Fruit fly (Drosophila melanogaster) whole organism, embryonic: Measurements from ENCODE around the gene phol.

Experiments used
- CG13894 ChIP-seq: fragments of 200-800 bp; sonication (Bioruptor generic); optimal IDR thresholded peaks from 3 replicates; lab custom pipeline; 2018; ENCODE audit warnings: missing biosample characterization, mild to moderate bottlenecking, missing genetic modification characterization, moderate library complexity
- CG14014 ChIP-seq: fragments of 200-800 bp; sonication (Bioruptor generic); IDR thresholded peaks from 2 replicates; pipeline ENCODE4 v1.3.6; 2022; ENCODE audit warnings: missing biosample characterization, missing genetic modification characterization
- CG15011 ChIP-seq: fragments of 200-800 bp; sonication (Bioruptor generic); optimal IDR thresholded peaks from 3 replicates; lab custom pipeline; 2018; ENCODE audit warnings: missing biosample characterization, mild to moderate bottlenecking, missing genetic modification characterization
- CG15479 ChIP-seq: fragments of 200-800 bp; sonication (Bioruptor generic); optimal IDR thresholded peaks from 3 replicates; lab custom pipeline; 2019; ENCODE audit warnings: missing biosample characterization, mild to moderate bottlenecking, missing genetic modification characterization, moderate library complexity
- CG17612 ChIP-seq: fragments of 200-800 bp; sonication (Bioruptor generic); IDR thresholded peaks from 2 replicates; pipeline ENCODE4 v1.3.6; 2022; ENCODE audit warnings: missing biosample characterization, missing genetic modification characterization
- CG18262 ChIP-seq: fragments of 200-800 bp; optimal IDR thresholded peaks from 3 replicates; lab custom pipeline; 2019; ENCODE audit warnings: missing biosample characterization, mild to moderate bottlenecking, missing genetic modification characterization, moderate library complexity
- CG2120 ChIP-seq: fragments of 200-800 bp; sonication (Bioruptor generic); optimal IDR thresholded peaks from 3 replicates; lab custom pipeline; 2016; ENCODE audit warnings: missing biosample characterization, missing genetic modification characterization
- CG5953 ChIP-seq: fragments of 200-800 bp; sonication (Bioruptor generic); IDR thresholded peaks from 2 replicates; pipeline ENCODE4 v1.3.6; 2022; ENCODE audit warnings: missing biosample characterization, missing genetic modification characterization
- CG7556 ChIP-seq: fragments of 200-800 bp; sonication (Bioruptor generic); optimal IDR thresholded peaks from 2 replicates; lab custom pipeline; 2017; ENCODE audit warnings: missing biosample characterization, mild to moderate bottlenecking, missing genetic modification characterization
- CG8478 ChIP-seq: fragments of >200 bp; optimal IDR thresholded peaks from 2 replicates; lab custom pipeline; 2018
- CG9876 ChIP-seq: fragments of 200-800 bp; sonication (Bioruptor generic); optimal IDR thresholded peaks from 2 replicates; lab custom pipeline; 2016; ENCODE audit warnings: missing biosample characterization, missing genetic modification characterization
- CG9932 ChIP-seq: fragments of 200-800 bp; sonication (Bioruptor generic); IDR thresholded peaks from 2 replicates; pipeline ENCODE4 v1.3.6; 2022; ENCODE audit warnings: missing biosample characterization, missing genetic modification characterization
- CHES-1-like ChIP-seq: fragments of 200-800 bp; sonication (Bioruptor generic); optimal IDR thresholded peaks from 2 replicates; lab custom pipeline; 2016; ENCODE audit warnings: missing biosample characterization, missing genetic modification characterization
- CoRest ChIP-seq: fragments of 200-800 bp; sonication (Bioruptor generic); optimal IDR thresholded peaks from 3 replicates; lab custom pipeline; 2018; ENCODE audit warnings: missing biosample characterization, mild to moderate bottlenecking, missing genetic modification characterization, moderate library complexity
- D19B ChIP-seq: fragments of 200-800 bp; sonication (Bioruptor generic); optimal IDR thresholded peaks from 2 replicates; lab custom pipeline; 2017; ENCODE audit warnings: missing biosample characterization, mild to moderate bottlenecking, missing genetic modification characterization
- Dip3 ChIP-seq: fragments of 200-800 bp; sonication (Bioruptor generic); optimal IDR thresholded peaks from 3 replicates; lab custom pipeline; 2016; ENCODE audit warnings: missing biosample characterization, missing genetic modification characterization
- Doc2 ChIP-seq: fragments of 200-800 bp; sonication (Bioruptor generic); IDR thresholded peaks from 2 replicates; pipeline ENCODE4 v1.3.6; 2022; ENCODE audit warnings: missing biosample characterization, missing genetic modification characterization
- H2.0 ChIP-seq: fragments of 200-800 bp; sonication (Bioruptor generic); IDR thresholded peaks from 2 replicates; pipeline ENCODE4 v1.3.6; 2022; ENCODE audit warnings: missing biosample characterization, missing genetic modification characterization
- HLH4C ChIP-seq: fragments of 200-800 bp; sonication (Bioruptor generic); IDR thresholded peaks from 3 replicates; pipeline ENCODE4 v1.3.6; 2022; ENCODE audit warnings: missing biosample characterization, missing genetic modification characterization; ENCODE audit not compliant: partially characterized antibody
- HLHmδ ChIP-seq: fragments of 200-800 bp; sonication (Bioruptor generic); optimal IDR thresholded peaks from 2 replicates; lab custom pipeline; 2018; ENCODE audit warnings: missing biosample characterization, mild to moderate bottlenecking, missing genetic modification characterization, moderate library complexity
- HmgD ChIP-seq: fragments of 200-800 bp; sonication (Bioruptor generic); optimal IDR thresholded peaks from 3 replicates; lab custom pipeline; 2016; ENCODE audit warnings: missing biosample characterization, missing genetic modification characterization
- Jarid2 ChIP-seq: fragments of 200-800 bp; sonication (Bioruptor generic); optimal IDR thresholded peaks from 3 replicates; lab custom pipeline; 2017; ENCODE audit warnings: mild to moderate bottlenecking, missing biosample characterization, missing genetic modification reagents, missing genetic modification characterization
- Pdp1 ChIP-seq, 2 experiments: fragments of 200-800 bp; sonication (Bioruptor generic); optimal IDR thresholded peaks; 3 replicates each; lab custom pipeline; 2016; ENCODE audit warnings: missing biosample characterization in 2 of 2, missing genetic modification characterization in 2 of 2, mild to moderate bottlenecking in 1 of 2, moderate library complexity in 1 of 2
- Spps ChIP-seq: fragments of 200-800 bp; sonication (Bioruptor generic); optimal IDR thresholded peaks from 2 replicates; lab custom pipeline; 2018; ENCODE audit warnings: missing biosample characterization, mild to moderate bottlenecking, missing genetic modification characterization
- Sry-β ChIP-seq: fragments of 200-800 bp; sonication (Bioruptor generic); optimal IDR thresholded peaks from 2 replicates; lab custom pipeline; 2018; ENCODE audit warnings: missing biosample characterization, mild to moderate bottlenecking, missing genetic modification characterization, moderate library complexity
- Sry-δ ChIP-seq: fragments of 200-800 bp; sonication (Bioruptor generic); optimal IDR thresholded peaks from 2 replicates; lab custom pipeline; 2016; ENCODE audit warnings: missing biosample characterization, missing genetic modification characterization
- Stat92E ChIP-seq, 3 experiments: fragments of >200 bp in 2 of 3; fragments of 200-800 bp in 1 of 3; sonication (Bioruptor generic) in 1 of 3; optimal IDR thresholded peaks; 2 replicates each; lab custom pipeline; 2017 to 2019; ENCODE audit warnings: missing biosample characterization in 3 of 3, missing genetic modification characterization in 3 of 3, mild to moderate bottlenecking in 1 of 3, moderate library complexity in 1 of 3
- abd-A ChIP-seq: fragments of 200-800 bp; sonication (Bioruptor generic); optimal IDR thresholded peaks from 3 replicates; lab custom pipeline; 2019; ENCODE audit warnings: missing biosample characterization, mild to moderate bottlenecking, missing genetic modification characterization, moderate library complexity
- ap ChIP-seq: fragments of 200-800 bp; sonication (Bioruptor generic); IDR thresholded peaks from 2 replicates; pipeline ENCODE4 v1.3.6; 2022; ENCODE audit warnings: missing biosample characterization, missing genetic modification characterization
- ato ChIP-seq: fragments of 200-800 bp; sonication (Bioruptor generic); IDR thresholded peaks from 2 replicates; pipeline ENCODE4 v1.3.6; 2022; ENCODE audit warnings: missing biosample characterization, missing genetic modification characterization; ENCODE audit not compliant: partially characterized antibody
- chinmo ChIP-seq: fragments of 200-800 bp; sonication (Bioruptor generic); IDR thresholded peaks from 4 replicates; pipeline ENCODE4 v1.3.6; 2022; ENCODE audit warnings: missing biosample characterization, missing genetic modification characterization; ENCODE audit not compliant: partially characterized antibody
- disco-r ChIP-seq: fragments of 200-800 bp; sonication (Bioruptor generic); optimal IDR thresholded peaks from 2 replicates; lab custom pipeline; 2016; ENCODE audit warnings: missing biosample characterization, missing genetic modification characterization
- dmrt99B ChIP-seq: fragments of 200-800 bp; sonication (Bioruptor generic); optimal IDR thresholded peaks from 2 replicates; lab custom pipeline; 2018; ENCODE audit warnings: missing biosample characterization, mild to moderate bottlenecking, missing genetic modification characterization, moderate library complexity
- fd64A ChIP-seq: fragments of 200-800 bp; sonication (Bioruptor generic); optimal IDR thresholded peaks from 3 replicates; lab custom pipeline; 2018; ENCODE audit warnings: missing biosample characterization, mild to moderate bottlenecking, missing genetic modification characterization
- ftz-f1 ChIP-seq: fragments of 200-800 bp; sonication (Bioruptor generic); optimal IDR thresholded peaks from 2 replicates; lab custom pipeline; 2016; ENCODE audit warnings: missing biosample characterization, missing genetic modification characterization
- gfzf ChIP-seq: fragments of 200-800 bp; sonication (Bioruptor generic); optimal IDR thresholded peaks from 2 replicates; lab custom pipeline; 2016; ENCODE audit warnings: missing biosample characterization, mild to moderate bottlenecking, missing genetic modification characterization, moderate library complexity
- hkb ChIP-seq, 2 experiments: fragments of 200-800 bp in 1 of 2; fragments of >200 bp in 1 of 2; sonication (Bioruptor generic) in 1 of 2; IDR thresholded peaks in 1 of 2; optimal IDR thresholded peaks in 1 of 2; 2 replicates each; pipeline versions ENCODE4 v1.3.6 to Lab custom; 2017 to 2022; ENCODE audit warnings: missing biosample characterization in 1 of 2, missing genetic modification characterization in 1 of 2
- jigr1 ChIP-seq: fragments of 200-800 bp; sonication (Bioruptor generic); IDR thresholded peaks from 3 replicates; pipeline ENCODE4 v1.3.6; 2022; ENCODE audit warnings: missing biosample characterization, missing genetic modification characterization
- nom ChIP-seq: fragments of 200-800 bp; sonication (Bioruptor generic); optimal IDR thresholded peaks from 2 replicates; lab custom pipeline; 2017; ENCODE audit warnings: missing biosample characterization, missing genetic modification characterization, mild to moderate bottlenecking, moderate library complexity, missing genetic modification reagents
- pros ChIP-seq: fragments of 200-800 bp; sonication (Bioruptor generic); optimal IDR thresholded peaks from 3 replicates; lab custom pipeline; 2019; ENCODE audit warnings: missing biosample characterization, mild to moderate bottlenecking, missing genetic modification characterization, moderate library complexity
- scrt ChIP-seq: fragments of 200-800 bp; sonication (Bioruptor generic); optimal IDR thresholded peaks from 2 replicates; lab custom pipeline; 2018; ENCODE audit warnings: missing biosample characterization, mild to moderate bottlenecking, missing genetic modification characterization, moderate library complexity
- sd ChIP-seq: fragments of 200-800 bp; sonication (Bioruptor generic); optimal IDR thresholded peaks from 3 replicates; lab custom pipeline; 2018; ENCODE audit warnings: missing biosample characterization, mild to moderate bottlenecking, missing genetic modification characterization, moderate library complexity
- sob ChIP-seq: fragments of 200-800 bp; sonication (Bioruptor generic); IDR thresholded peaks from 2 replicates; pipeline ENCODE4 v1.3.6; 2022; ENCODE audit warnings: missing biosample characterization, missing genetic modification characterization
- tgo ChIP-seq: fragments of 200-800 bp; sonication (Bioruptor generic); IDR thresholded peaks from 3 replicates; pipeline ENCODE4 v1.3.6; 2022; ENCODE audit warnings: missing biosample characterization, missing genetic modification characterization
- ttk ChIP-seq: fragments of 200-800 bp; sonication (Bioruptor generic); IDR thresholded peaks from 2 replicates; pipeline ENCODE4 v2.1.2; 2022; ENCODE audit warnings: missing biosample characterization, missing genetic modification characterization
- unpg ChIP-seq: fragments of 200-800 bp; sonication (Bioruptor generic); optimal IDR thresholded peaks from 3 replicates; lab custom pipeline; 2018; ENCODE audit warnings: missing biosample characterization, mild to moderate bottlenecking, missing genetic modification characterization, moderate library complexity
- vfl ChIP-seq: fragments of 200-800 bp; sonication (Bioruptor generic); optimal IDR thresholded peaks from 2 replicates; lab custom pipeline; 2016; ENCODE audit warnings: missing biosample characterization, missing genetic modification characterization
- zen ChIP-seq: fragments of 200-800 bp; sonication (Bioruptor generic); optimal IDR thresholded peaks from 3 replicates; lab custom pipeline; 2018; ENCODE audit warnings: missing biosample characterization, mild to moderate bottlenecking, missing genetic modification characterization, moderate library complexity

phol gene

DNA sequence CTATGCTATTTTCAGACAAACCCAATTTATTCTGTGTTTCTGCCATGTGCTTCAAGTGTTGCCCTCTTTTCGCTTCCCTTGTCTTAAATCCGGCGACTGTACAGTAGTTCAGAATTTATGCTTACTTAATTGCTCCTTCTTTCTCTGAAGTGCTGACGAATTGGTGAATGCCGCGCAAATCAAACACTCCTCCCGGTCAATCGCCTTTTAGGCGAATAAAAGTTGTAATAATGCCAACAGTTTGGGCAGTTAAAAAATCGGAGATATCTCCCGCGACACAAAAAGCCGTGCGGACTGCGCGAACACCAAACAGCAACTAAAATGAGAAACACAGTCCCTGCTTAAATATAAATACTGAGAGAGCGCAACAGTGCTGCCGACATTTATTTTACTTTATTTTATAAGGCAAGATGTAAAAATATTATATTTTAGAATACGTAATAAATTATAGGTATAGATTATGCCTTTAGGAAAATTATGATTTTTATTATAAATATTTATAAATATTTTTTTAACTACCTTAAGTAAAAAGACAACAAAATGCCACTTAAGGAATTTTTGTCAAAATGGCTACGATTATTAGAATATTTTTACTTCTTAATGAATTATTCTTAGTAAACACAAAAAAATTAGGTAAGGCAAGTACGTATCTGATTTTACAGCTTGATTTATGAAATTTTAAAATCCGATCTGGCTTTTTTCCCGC is 49.1 kb upstream of the phol start, which contains the start of gene path (continued):
- TF ChIP-seq disco-r (GFP tag; lab: Kevin White, UChicago): no peak
- TF ChIP-seq CG13894: peak; percentile 51
- no peak for TF ChIP-seq pros (GFP tag; lab: Kevin White, UChicago)
- TF ChIP-seq HLH4C (GFP tag; lab: Robert Waterston, UW): no peak; the same call in 2 of the 3 replicates
- TF ChIP-seq ato (GFP tag; lab: Robert Waterston, UW): no peak
- peak; percentile 94 for TF ChIP-seq Sry-β
- peak; percentile 31 for TF ChIP-seq HLHmδ (GFP tag; lab: Kevin White, UChicago)
- peak; percentile 45 for TF ChIP-seq scrt
- TF ChIP-seq abd-A: peak; percentile 65
- TF ChIP-seq zen (tag; lab: Kevin White, UChicago): no peak
- TF ChIP-seq CG9876 (GFP tag; lab: Kevin White, UChicago): no peak
- TF ChIP-seq CG7556 (GFP tag; lab: Kevin White, UChicago): peak; percentile 54
- TF ChIP-seq Stat92E (GFP tag; optimal IDR thresholded peaks at IDR 0.05; lab: Kevin White, UChicago): peak in 1 of 3 experiments; percentile 30
- peak; percentile 42 for TF ChIP-seq tgo (GFP tag; lab: Robert Waterston, UW)
- TF ChIP-seq HmgD (GFP tag; lab: Kevin White, UChicago): no peak
- TF ChIP-seq CG9932: no peak
- peak; percentile 100 for TF ChIP-seq Jarid2 (GFP tag; lab: Kevin White, UChicago)
- TF ChIP-seq unpg (GFP tag; lab: Kevin White, UChicago): peak; percentile 8
- TF ChIP-seq CG15011 (GFP tag; lab: Kevin White, UChicago): no peak
- TF ChIP-seq CG5953: no peak
- peak; percentile 19 for TF ChIP-seq CoRest (tag; lab: Kevin White, UChicago)
- TF ChIP-seq Spps (tag; lab: Kevin White, UChicago): peak; percentile 59
- no peak for TF ChIP-seq vfl (GFP tag; lab: Kevin White, UChicago)
- no peak for TF ChIP-seq hkb (optimal IDR thresholded peaks at IDR 0.05; lab: Kevin White, UChicago)
- TF ChIP-seq hkb (GFP tag; IDR thresholded peaks at IDR 0.05; lab: Robert Waterston, UW): no peak
- TF ChIP-seq Doc2 (GFP tag; lab: Robert Waterston, UW): no peak
- TF ChIP-seq nom (GFP tag; lab: Kevin White, UChicago): peak; percentile 19
- no peak for TF ChIP-seq fd64A (GFP tag; lab: Kevin White, UChicago)
- 0 out of 2 replicates have a peak, but pooled peaks have one; percentile 24 for TF ChIP-seq sob (GFP tag; lab: Robert Waterston, UW)
- peak; percentile 1 for TF ChIP-seq sd (tag; lab: Kevin White, UChicago)
- TF ChIP-seq D19B: no peak
- no peak for TF ChIP-seq jigr1 (GFP tag; lab: Robert Waterston, UW)
- TF ChIP-seq CG8478: no peak
- no peak for TF ChIP-seq CHES-1-like (GFP tag; lab: Kevin White, UChicago)
- no peak for TF ChIP-seq H2.0
- peak; percentile 64 for TF ChIP-seq dmrt99B (tag; lab: Kevin White, UChicago)
- peak; percentile 17; the same call in 1 of the 2 replicates for TF ChIP-seq CG14014 (GFP tag; lab: Robert Waterston, UW)
- peak; percentile 56; the same call in 2 of the 4 replicates for TF ChIP-seq chinmo (GFP tag; lab: Robert Waterston, UW)
- TF ChIP-seq CG15479 (GFP tag; lab: Kevin White, UChicago): no peak
- no peak for TF ChIP-seq gfzf (GFP tag; lab: Kevin White, UChicago)
- TF ChIP-seq CG2120 (GFP tag; lab: Kevin White, UChicago): peak; percentile 14
- no peak for TF ChIP-seq ttk (GFP tag; lab: Robert Waterston, UW)
- TF ChIP-seq Dip3 (GFP tag; lab: Kevin White, UChicago): no peak
- TF ChIP-seq CG17612 (GFP tag; lab: Robert Waterston, UW): no peak
- no peak for TF ChIP-seq Sry-δ (GFP tag; lab: Kevin White, UChicago)
- TF ChIP-seq CG18262 (tag; lab: Kevin White, UChicago): peak; percentile 83
- TF ChIP-seq Pdp1 (GFP tag; optimal IDR thresholded peaks at IDR 0.05; lab: Kevin White, UChicago): peak in 1 of 2 experiments; percentile 34
- TF ChIP-seq ftz-f1: no peak
- TF ChIP-seq ap (GFP tag; lab: Robert Waterston, UW): no peak; the same call in 1 of the 2 replicates
